Worm (Caenorhabditis elegans) whole organism, L3 larva: Measurements from ENCODE around the gene F48E3.6.

Experiments used
- R02D3.7 ChIP-seq: fragments of 150-350 bp; optimal IDR thresholded peaks from 2 replicates; lab custom pipeline; 2014; ENCODE audit warnings: missing biosample characterization, missing genetic modification characterization
- ZK546.5 ChIP-seq: sonication (generic microtip); optimal IDR thresholded peaks from 2 replicates; lab custom pipeline; 2017; ENCODE audit warnings: missing biosample characterization, missing genetic modification characterization
- aly-2 ChIP-seq: fragments of 150-350 bp; optimal IDR thresholded peaks from 2 replicates; lab custom pipeline; 2014; ENCODE audit warnings: missing biosample characterization, missing genetic modification characterization
- ama-1 ChIP-seq: fragments of 150-350 bp; optimal IDR thresholded peaks from 2 replicates; lab custom pipeline; 2018
- ceh-16 ChIP-seq: sonication (generic microtip); optimal IDR thresholded peaks from 2 replicates; lab custom pipeline; 2017; ENCODE audit warnings: missing biosample characterization, missing genetic modification characterization
- ceh-28 ChIP-seq: fragments of 150-350 bp; optimal IDR thresholded peaks from 2 replicates; lab custom pipeline; 2014; ENCODE audit warnings: missing biosample characterization, missing genetic modification reagents, missing genetic modification characterization
- ceh-82 ChIP-seq: fragments of 150-350 bp; optimal IDR thresholded peaks from 2 replicates; lab custom pipeline; 2014; ENCODE audit warnings: missing biosample characterization, missing genetic modification characterization
- ceh-9 ChIP-seq: sonication (generic microtip); optimal IDR thresholded peaks from 2 replicates; lab custom pipeline; 2018; ENCODE audit warnings: missing biosample characterization, missing genetic modification characterization
- egl-27 ChIP-seq: sonication (generic microtip); optimal IDR thresholded peaks from 4 replicates; lab custom pipeline; 2017; ENCODE audit warnings: missing biosample characterization, missing genetic modification reagents, missing genetic modification characterization
- egl-5 ChIP-seq: fragments of 150-350 bp; optimal IDR thresholded peaks from 2 replicates; lab custom pipeline; 2017; ENCODE audit warnings: missing biosample characterization, missing genetic modification reagents, missing genetic modification characterization, inconsistent platforms
- elt-1 ChIP-seq: fragments of 150-350 bp; optimal IDR thresholded peaks from 2 replicates; lab custom pipeline; 2014; ENCODE audit warnings: missing biosample characterization, missing genetic modification characterization
- elt-2 ChIP-seq: sonication (generic microtip); optimal IDR thresholded peaks from 2 replicates; lab custom pipeline; 2016; ENCODE audit warnings: missing genetic modification reagents, mild to moderate bottlenecking, missing genetic modification characterization, missing compliant biosample characterization
- elt-3 ChIP-seq, 3 experiments: fragments of 150-350 bp in 1 of 3; sonication (generic microtip) in 2 of 3; optimal IDR thresholded peaks; 2 replicates in 2 of 3; 4 replicates in 1 of 3; lab custom pipeline; 2014 to 2017; ENCODE audit warnings: missing biosample characterization in 3 of 3, missing genetic modification characterization in 3 of 3
- eor-1 ChIP-seq, 2 experiments: fragments of 150-350 bp; optimal IDR thresholded peaks; 2 replicates each; lab custom pipeline; 2014 to 2018; ENCODE audit warnings: missing biosample characterization in 2 of 2, missing genetic modification characterization in 2 of 2
- fkh-10 ChIP-seq: sonication (generic microtip); optimal IDR thresholded peaks from 2 replicates; lab custom pipeline; 2017; ENCODE audit warnings: missing biosample characterization, missing genetic modification reagents, missing genetic modification characterization
- fkh-2 ChIP-seq: fragments of 150-350 bp; optimal IDR thresholded peaks from 2 replicates; lab custom pipeline; 2014; ENCODE audit warnings: missing biosample characterization, missing genetic modification reagents, missing genetic modification characterization
- fos-1 ChIP-seq: fragments of 150-350 bp; optimal IDR thresholded peaks from 2 replicates; lab custom pipeline; 2014; ENCODE audit warnings: missing biosample characterization, missing genetic modification characterization
- hmg-11 ChIP-seq: sonication (generic microtip); optimal IDR thresholded peaks from 2 replicates; lab custom pipeline; 2016; ENCODE audit warnings: missing genetic modification characterization, missing compliant biosample characterization
- jun-1 ChIP-seq: fragments of 150-350 bp; optimal IDR thresholded peaks from 2 replicates; lab custom pipeline; 2014; ENCODE audit warnings: missing biosample characterization, missing genetic modification reagents, missing genetic modification characterization
- lin-15B ChIP-seq: fragments of 150-350 bp; optimal IDR thresholded peaks from 2 replicates; lab custom pipeline; 2014; ENCODE audit warnings: missing biosample characterization, missing genetic modification characterization
- lin-39 ChIP-seq: fragments of 150-350 bp; optimal IDR thresholded peaks from 2 replicates; lab custom pipeline; 2018; ENCODE audit warnings: missing biosample characterization, missing genetic modification reagents, missing genetic modification characterization
- lsy-12 ChIP-seq: sonication (generic microtip); optimal IDR thresholded peaks from 2 replicates; lab custom pipeline; 2016; ENCODE audit warnings: mild to moderate bottlenecking, missing genetic modification characterization, missing compliant biosample characterization
- mdl-1 ChIP-seq: fragments of 150-350 bp; optimal IDR thresholded peaks from 2 replicates; lab custom pipeline; 2014; ENCODE audit warnings: missing biosample characterization, missing genetic modification characterization
- mml-1 ChIP-seq: fragments of 150-350 bp; sonication (generic microtip); optimal IDR thresholded peaks from 3 replicates; lab custom pipeline; 2014; ENCODE audit warnings: missing biosample characterization, missing genetic modification characterization
- nfya-1 ChIP-seq: sonication (generic microtip); optimal IDR thresholded peaks from 2 replicates; lab custom pipeline; 2017; ENCODE audit warnings: missing genetic modification characterization, mild to moderate bottlenecking, missing compliant biosample characterization, antibody characterized with exemption, moderate library complexity; ENCODE audit not compliant: insufficient read depth
- nhr-11 ChIP-seq: fragments of 150-350 bp; optimal IDR thresholded peaks from 2 replicates; lab custom pipeline; 2014; ENCODE audit warnings: missing biosample characterization, missing genetic modification characterization
- nhr-12 ChIP-seq: fragments of 150-350 bp; optimal IDR thresholded peaks from 2 replicates; lab custom pipeline; 2014; ENCODE audit warnings: missing biosample characterization, missing genetic modification characterization
- nhr-237 ChIP-seq: fragments of 150-350 bp; optimal IDR thresholded peaks from 2 replicates; lab custom pipeline; 2014; ENCODE audit warnings: missing biosample characterization, missing genetic modification characterization
- nhr-25 ChIP-seq: sonication (generic microtip); optimal IDR thresholded peaks from 2 replicates; lab custom pipeline; 2017; ENCODE audit warnings: missing biosample characterization, missing genetic modification characterization
- nhr-28 ChIP-seq: fragments of 150-350 bp; optimal IDR thresholded peaks from 2 replicates; lab custom pipeline; 2014; ENCODE audit warnings: missing biosample characterization, missing genetic modification characterization
- nhr-43 ChIP-seq: sonication (generic microtip); optimal IDR thresholded peaks from 2 replicates; lab custom pipeline; 2016; ENCODE audit warnings: mild to moderate bottlenecking, missing genetic modification characterization, missing compliant biosample characterization; ENCODE audit not compliant: poor library complexity, severe bottlenecking
- nhr-67 ChIP-seq: fragments of 150-350 bp; optimal IDR thresholded peaks from 2 replicates; lab custom pipeline; 2014; ENCODE audit warnings: missing biosample characterization, missing genetic modification characterization
- nhr-76 ChIP-seq: fragments of 150-350 bp; sonication (generic microtip); optimal IDR thresholded peaks from 5 replicates; lab custom pipeline; 2014; ENCODE audit warnings: missing biosample characterization, missing genetic modification characterization
- pha-4 ChIP-seq: fragments of 150-350 bp; optimal IDR thresholded peaks from 2 replicates; lab custom pipeline; 2014; ENCODE audit warnings: missing biosample characterization, missing genetic modification reagents, missing genetic modification characterization
- pqm-1 ChIP-seq: fragments of 150-350 bp; optimal IDR thresholded peaks from 2 replicates; lab custom pipeline; 2017; ENCODE audit warnings: missing biosample characterization, missing genetic modification characterization, inconsistent platforms
- sea-2 ChIP-seq: fragments of 150-350 bp; sonication (generic microtip); optimal IDR thresholded peaks from 4 replicates; lab custom pipeline; 2014; ENCODE audit warnings: missing biosample characterization, missing genetic modification reagents, missing genetic modification characterization
- skn-1 ChIP-seq: fragments of 150-350 bp; optimal IDR thresholded peaks from 2 replicates; lab custom pipeline; 2014; ENCODE audit warnings: missing biosample characterization, missing genetic modification characterization
- snpc-4 ChIP-seq: fragments of 150-350 bp; optimal IDR thresholded peaks from 2 replicates; lab custom pipeline; 2014; ENCODE audit warnings: missing biosample characterization, missing genetic modification characterization
- tbx-2 ChIP-seq: sonication (generic microtip); optimal IDR thresholded peaks from 2 replicates; lab custom pipeline; 2016; ENCODE audit warnings: mild to moderate bottlenecking, missing genetic modification characterization, missing compliant biosample characterization
- unc-39 ChIP-seq: sonication (generic microtip); optimal IDR thresholded peaks from 4 replicates; lab custom pipeline; 2017; ENCODE audit warnings: missing biosample characterization, missing genetic modification characterization
- unc-62 ChIP-seq: fragments of 150-350 bp; sonication (generic microtip); optimal IDR thresholded peaks from 4 replicates; lab custom pipeline; 2014; ENCODE audit warnings: missing biosample characterization, missing genetic modification reagents, missing genetic modification characterization
- zag-1 ChIP-seq: fragments of 150-350 bp; optimal IDR thresholded peaks from 2 replicates; lab custom pipeline; 2014; ENCODE audit warnings: missing biosample characterization, missing genetic modification characterization
- ztf-11 ChIP-seq: fragments of 150-350 bp; optimal IDR thresholded peaks from 2 replicates; lab custom pipeline; 2014; ENCODE audit warnings: missing biosample characterization, missing genetic modification characterization

The F48E3.6 gene

ce11 chrX:7500970-7501369 lies 1.7 kb downstream of the F48E3.6 start, which contains the start of gene uggt-1 (continued):
- TF ChIP-seq nfya-1 (tag; lab: Kevin White, UChicago), result peak; percentile 92
- TF ChIP-seq ama-1 (lab: Kevin White, UChicago), result no peak
- TF ChIP-seq pqm-1, result peak; percentile 59
- TF ChIP-seq, all 47 proteins: peak for 25

ce11 chrX:7495491-7495890 lies 7.2 kb downstream of the F48E3.6 start, which contains the start of gene try-14:
Gene try-14 (minus strand): TSS chrX:7495591.
- TF ChIP-seq fos-1 (tag; lab: Kevin White, UChicago), result no peak
- no peak for TF ChIP-seq unc-62
- no peak for TF ChIP-seq nhr-67 (tag; lab: Kevin White, UChicago)
- TF ChIP-seq jun-1 (tag; lab: Kevin White, UChicago), result no peak
- TF ChIP-seq nhr-76 (tag; lab: Kevin White, UChicago), result no peak
- TF ChIP-seq lin-39 (tag; lab: Kevin White, UChicago), result no peak
- TF ChIP-seq egl-27 (tag; lab: Kevin White, UChicago), result no peak
- no peak for TF ChIP-seq nhr-11 (tag; lab: Kevin White, UChicago)
- no peak for TF ChIP-seq aly-2 (tag; lab: Kevin White, UChicago)
- no peak for TF ChIP-seq nfya-1 (tag; lab: Kevin White, UChicago)
- no peak for TF ChIP-seq tbx-2 (tag; lab: Kevin White, UChicago)
- no peak for TF ChIP-seq nhr-28
- TF ChIP-seq zag-1, result no peak
- TF ChIP-seq fkh-10, result no peak
- TF ChIP-seq pha-4 (tag; lab: Kevin White, UChicago), result no peak
- TF ChIP-seq snpc-4, result no peak
- TF ChIP-seq fkh-2 (tag; lab: Kevin White, UChicago), result no peak
- TF ChIP-seq nhr-237 (tag; lab: Kevin White, UChicago), result no peak
- no peak for TF ChIP-seq elt-3 (tag; optimal IDR thresholded peaks at IDR 0.05; lab: Kevin White, UChicago)
- no peak for TF ChIP-seq elt-2 (tag; lab: Kevin White, UChicago)

ce11 chrX:7493020-7493419 lies 9.7 kb downstream of the F48E3.6 start, which contains the start of gene F48E3.2:
Gene F48E3.2 (minus strand): TSS chrX:7493120.
- no peak for TF ChIP-seq unc-62
- no peak for TF ChIP-seq skn-1 (tag; lab: Kevin White, UChicago)
- no peak for TF ChIP-seq hmg-11 (tag; lab: Kevin White, UChicago)
- no peak for TF ChIP-seq nhr-43 (tag; lab: Kevin White, UChicago)
- TF ChIP-seq lin-39 (tag; lab: Kevin White, UChicago), result no peak
- TF ChIP-seq fos-1 (tag; lab: Kevin White, UChicago), result no peak
- TF ChIP-seq ceh-28, result no peak
- TF ChIP-seq zag-1, result no peak
- no peak for TF ChIP-seq ZK546.5 (tag; lab: Kevin White, UChicago)
- TF ChIP-seq nhr-237 (tag; lab: Kevin White, UChicago), result no peak
- no peak for TF ChIP-seq ceh-16 (tag; lab: Kevin White, UChicago)
- no peak for TF ChIP-seq egl-5 (tag; lab: Kevin White, UChicago)

ce11 chrX:7491521-7491920 lies 11.2 kb downstream of the F48E3.6 start:
- no peak for TF ChIP-seq nhr-28
- peak; percentile 28 for TF ChIP-seq lin-39 (tag; lab: Kevin White, UChicago)
- TF ChIP-seq egl-5 (tag; lab: Kevin White, UChicago), result peak; percentile 44

ce11 chrX:7485748-7486147 lies 17.0 kb downstream of the F48E3.6 start, which contains the start of gene gly-12:
Gene gly-12 (plus strand): TSS chrX:7485864.
- TF ChIP-seq mml-1 (tag; lab: Kevin White, UChicago), result no peak
- TF ChIP-seq lsy-12, result no peak
- no peak for TF ChIP-seq eor-1 (tag; optimal IDR thresholded peaks at IDR 0.05; lab: Kevin White, UChicago)
- no peak for TF ChIP-seq nhr-28
- no peak for TF ChIP-seq unc-39 (tag; lab: Kevin White, UChicago)
- no peak for TF ChIP-seq mdl-1 (tag; lab: Kevin White, UChicago)
- no peak for TF ChIP-seq elt-2 (tag; lab: Kevin White, UChicago)
- peak; percentile 89 for TF ChIP-seq elt-1 (tag; lab: Kevin White, UChicago)
- TF ChIP-seq fkh-2 (tag; lab: Kevin White, UChicago), result no peak
- TF ChIP-seq nhr-12 (tag; lab: Kevin White, UChicago), result no peak
- peak; percentile 56 for TF ChIP-seq nhr-25
- TF ChIP-seq ceh-82 (tag; lab: Kevin White, UChicago), result no peak
- no peak for TF ChIP-seq sea-2 (GFP tag; lab: Kevin White, UChicago)
- no peak for TF ChIP-seq nhr-76 (tag; lab: Kevin White, UChicago)
- no peak for TF ChIP-seq ztf-11 (tag; lab: Kevin White, UChicago)
- TF ChIP-seq aly-2 (tag; lab: Kevin White, UChicago), result no peak
- no peak for TF ChIP-seq nhr-237 (tag; lab: Kevin White, UChicago)
- no peak for TF ChIP-seq elt-3 (tag; optimal IDR thresholded peaks at IDR 0.05; lab: Kevin White, UChicago)
- TF ChIP-seq R02D3.7 (tag; lab: Kevin White, UChicago), result no peak
- no peak for TF ChIP-seq ama-1 (lab: Kevin White, UChicago)
- no peak for TF ChIP-seq lin-15B (tag; lab: Kevin White, UChicago)
- no peak for TF ChIP-seq ZK546.5 (tag; lab: Kevin White, UChicago)
- TF ChIP-seq pha-4 (tag; lab: Kevin White, UChicago), result no peak
- no peak for TF ChIP-seq ceh-28
- no peak for TF ChIP-seq jun-1 (tag; lab: Kevin White, UChicago)
- TF ChIP-seq egl-5 (tag; lab: Kevin White, UChicago), result peak; percentile 37
- TF ChIP-seq ceh-16 (tag; lab: Kevin White, UChicago), result no peak
- TF ChIP-seq lin-39 (tag; lab: Kevin White, UChicago), result peak; percentile 46
- TF ChIP-seq ceh-9 (tag; lab: Kevin White, UChicago), result no peak
- no peak for TF ChIP-seq fos-1 (tag; lab: Kevin White, UChicago)
- TF ChIP-seq nhr-67 (tag; lab: Kevin White, UChicago), result no peak
